Worm (Caenorhabditis elegans): ENCODE results near the gene srm-2.
A peak's percentile ranks its signal among the peaks of the same experiment; 100 is the strongest.

Gene srm-2

ce11 chrIV:5038744-5039143 is 30.3 kb downstream of the srm-2 start (continued):
- TF ChIP-seq tbx-9 (tag; optimal IDR thresholded peaks at IDR 0.05; ENCODE audit: borderline replicate concordance) (no peak), attf-3 (GFP tag; conservative IDR thresholded peaks at IDR 0.05) (no peak), pha-4 (tag; optimal IDR thresholded peaks at IDR 0.05) (no peak), B0019.2 (GFP tag; conservative IDR thresholded peaks at IDR 0.05) (no peak), let-607 (tag; optimal IDR thresholded peaks at IDR 0.05) (peak in 1 of 2 experiments; percentile 8), attf-6 (GFP tag; IDR thresholded peaks at IDR 0.05) (peak; percentile 86), nhr-27 (tag; optimal IDR thresholded peaks at IDR 0.05) (no peak), ccch-3 (GFP tag; optimal IDR thresholded peaks at IDR 0.05) (no peak), C06A6.2 (GFP tag; conservative IDR thresholded peaks at IDR 0.05) (no peak), Y67H2A.10 (GFP tag; conservative IDR thresholded peaks at IDR 0.05) (no peak; the same call in 1 of the 2 replicates), F10E7.11 (tag; optimal IDR thresholded peaks at IDR 0.05) (peak; percentile 44), lin-35 (GFP tag; optimal IDR thresholded peaks at IDR 0.05) (no peak), attf-5 (GFP tag; optimal IDR thresholded peaks at IDR 0.05) (peak; percentile 37), dpff-1 (tag; optimal IDR thresholded peaks at IDR 0.05) (no peak), Y53F4B.3 (GFP tag; IDR thresholded peaks at IDR 0.05) (no peak), sea-2 (GFP tag; IDR thresholded peaks at IDR 0.05) (no peak), pbrm-1 (GFP tag; IDR thresholded peaks at IDR 0.05) (no peak; the same call in none of the 2 replicates), nfya-2 (GFP tag; IDR thresholded peaks at IDR 0.05) (no peak), lin-54 (GFP tag; optimal IDR thresholded peaks at IDR 0.05) (no peak), F55B11.4 (tag; optimal IDR thresholded peaks at IDR 0.05; ENCODE audit: borderline replicate concordance, insufficient read depth) (no peak), hlh-26 (GFP tag; conservative IDR thresholded peaks at IDR 0.05) (no peak), cebp-2 (GFP tag; IDR thresholded peaks at IDR 0.05) (peak; percentile 66; the same call in 1 of the 2 replicates), mxl-1 (tag; optimal IDR thresholded peaks at IDR 0.05) (peak; percentile 80), ceh-79 (tag; optimal IDR thresholded peaks at IDR 0.05) (no peak), ceh-40 (GFP tag; IDR thresholded peaks at IDR 0.05) (no peak), hmg-20 (GFP tag; IDR thresholded peaks at IDR 0.05) (no peak), gei-17 (GFP tag; optimal IDR thresholded peaks at IDR 0.05) (no peak), F52B5.7 (tag; optimal IDR thresholded peaks at IDR 0.05) (no peak), F37B4.10 (GFP tag; IDR thresholded peaks at IDR 0.05) (no peak), ztf-28 (GFP tag; IDR thresholded peaks at IDR 0.05) (peak; percentile 78), somi-1 (GFP tag; optimal IDR thresholded peaks at IDR 0.05) (peak; percentile 8), snpc-1.3 (tag; optimal IDR thresholded peaks at IDR 0.05; ENCODE audit: insufficient read depth) (peak; percentile 44)

- no peak for TF ChIP-seq F33H1.4 (GFP tag; IDR thresholded peaks at IDR 0.05)
- TF ChIP-seq let-526 (GFP tag; IDR thresholded peaks at IDR 0.05): no peak
- no peak for TF ChIP-seq dox-1 (GFP tag; IDR thresholded peaks at IDR 0.05)
- no peak for TF ChIP-seq T07F8.4 (tag; optimal IDR thresholded peaks at IDR 0.05)
- TF ChIP-seq ets-4 (GFP tag; optimal IDR thresholded peaks at IDR 0.05): no peak
These were observed 36.9 kb downstream of the srm-2 start, which contains the start of gene hot-9 for ce11 chrIV:5045389-5045788. Gene hot-9 (minus strand): TSS chrIV:5045489.

- no peak for TF ChIP-seq madf-8 (GFP tag; conservative IDR thresholded peaks at IDR 0.05)
- TF ChIP-seq D2030.7 (GFP tag; IDR thresholded peaks at IDR 0.05): no peak
- no peak for TF ChIP-seq hmg-1.2 (GFP tag; IDR thresholded peaks at IDR 0.05)
These were observed 45.8 kb downstream of the srm-2 start for ce11 chrIV:5054297-5054696.

Measured in whole organism, young adult.